Fruit fly (Drosophila melanogaster): ENCODE results near the gene CG17568.
A peak's percentile ranks its signal among the peaks of the same experiment; 100 is the strongest.

CG17568 gene

dm6 chr2L:19131905-19132402, 49.5 kb downstream of the CG17568 start, which contains the start of the genes AsnRS and DCTN6-p27 (continued):
- peak; percentile 63 for TF ChIP-seq CG3847 (GFP tag; IDR thresholded peaks at IDR 0.05)
- TF ChIP-seq D19B (GFP tag; optimal IDR thresholded peaks at IDR 0.05), result peak; percentile 16
- peak; percentile 25; the same call in 1 of the 2 replicates for TF ChIP-seq CG14667 (GFP tag; IDR thresholded peaks at IDR 0.05)
- peak; percentile 41 for TF ChIP-seq CG16815 (GFP tag; optimal IDR thresholded peaks at IDR 0.05)
- peak; percentile 67 for TF ChIP-seq bcd (GFP tag; optimal IDR thresholded peaks at IDR 0.05)
- no peak for TF ChIP-seq ro (GFP tag; IDR thresholded peaks at IDR 0.05)
- peak; percentile 52; the same call in 1 of the 2 replicates for TF ChIP-seq ranshi (GFP tag; IDR thresholded peaks at IDR 0.05)
- peak; percentile 65 for TF ChIP-seq lmd (GFP tag; IDR thresholded peaks at IDR 0.05)
- no peak for TF ChIP-seq en (GFP tag; optimal IDR thresholded peaks at IDR 0.05)
- TF ChIP-seq CG14014 (GFP tag; IDR thresholded peaks at IDR 0.05), result peak; percentile 65
- TF ChIP-seq CG15479 (GFP tag; optimal IDR thresholded peaks at IDR 0.05), result no peak
- TF ChIP-seq her (GFP tag; optimal IDR thresholded peaks at IDR 0.05), result peak; percentile 50
- peak; percentile 59 for TF ChIP-seq CG17328 (GFP tag; IDR thresholded peaks at IDR 0.05)
- no peak for TF ChIP-seq Lpt (GFP tag; optimal IDR thresholded peaks at IDR 0.05)
- no peak for TF ChIP-seq Blimp-1 (GFP tag; optimal IDR thresholded peaks at IDR 0.05)
- peak; percentile 30 for TF ChIP-seq CG17186 (GFP tag; optimal IDR thresholded peaks at IDR 0.05)
- TF ChIP-seq CG7963 (GFP tag; IDR thresholded peaks at IDR 0.05; ENCODE audit: partially characterized antibody), result peak; percentile 17; the same call in 1 of the 3 replicates
- TF ChIP-seq gsb-n (tag; optimal IDR thresholded peaks at IDR 0.05), result peak; percentile 51
- peak; percentile 64 for TF ChIP-seq CG17359 (tag; optimal IDR thresholded peaks at IDR 0.05)
- TF ChIP-seq ab (GFP tag; optimal IDR thresholded peaks at IDR 0.05), result no peak
- TF ChIP-seq CG7786 (GFP tag; optimal IDR thresholded peaks at IDR 0.05), result peak; percentile 22
- TF ChIP-seq CG14050 (GFP tag; IDR thresholded peaks at IDR 0.05), result peak; percentile 31; the same call in 2 of the 3 replicates
- peak; percentile 82 for TF ChIP-seq Rfx (GFP tag; IDR thresholded peaks at IDR 0.05)
- TF ChIP-seq Jarid2 (GFP tag; optimal IDR thresholded peaks at IDR 0.05), result peak; percentile 12
- no peak for TF ChIP-seq CrebB (tag; optimal IDR thresholded peaks at IDR 0.05)
- peak; percentile 53 for TF ChIP-seq BtbVII (GFP tag; optimal IDR thresholded peaks at IDR 0.05)
- peak; percentile 56 for TF ChIP-seq fd3F (GFP tag; optimal IDR thresholded peaks at IDR 0.05)
- no peak for TF ChIP-seq cas (GFP tag; IDR thresholded peaks at IDR 0.05)
- no peak for TF ChIP-seq Adf1 (GFP tag; IDR thresholded peaks at IDR 0.05)
- peak in 1 of 2 experiments; percentile 24 for TF ChIP-seq crp (GFP tag; optimal IDR thresholded peaks at IDR 0.05)
- peak; percentile 39; the same call in 1 of the 2 replicates for TF ChIP-seq CG31224 (GFP tag; IDR thresholded peaks at IDR 0.05)
- TF ChIP-seq row (GFP tag; IDR thresholded peaks at IDR 0.05), result peak; percentile 65
- TF ChIP-seq CG1832 (GFP tag; optimal IDR thresholded peaks at IDR 0.05), result no peak
- no peak for TF ChIP-seq GATAe (GFP tag; conservative IDR thresholded peaks at IDR 0.05)
- peak; percentile 18; the same call in 1 of the 2 replicates for TF ChIP-seq ara (GFP tag; IDR thresholded peaks at IDR 0.05)
- peak; percentile 62 for TF ChIP-seq CG13424 (tag; optimal IDR thresholded peaks at IDR 0.05)
- TF ChIP-seq kni (GFP tag; optimal IDR thresholded peaks at IDR 0.05), result peak; percentile 74
- TF ChIP-seq oc (tag; optimal IDR thresholded peaks at IDR 0.05), result no peak
- peak; percentile 67 for TF ChIP-seq CG9437 (GFP tag; optimal IDR thresholded peaks at IDR 0.05)
- no peak for TF ChIP-seq Hr78 (GFP tag; optimal IDR thresholded peaks at IDR 0.05)
- peak; percentile 55 for TF ChIP-seq chn (GFP tag; optimal IDR thresholded peaks at IDR 0.05)
- peak; percentile 70 for TF ChIP-seq vnd (GFP tag; IDR thresholded peaks at IDR 0.05; ENCODE audit: partially characterized antibody)
- no peak for TF ChIP-seq CG32767 (GFP tag; IDR thresholded peaks at IDR 0.05)
- TF ChIP-seq CG4424 (GFP tag; optimal IDR thresholded peaks at IDR 0.05), result peak; percentile 75
- TF ChIP-seq zen2 (GFP tag; IDR thresholded peaks at IDR 0.05; ENCODE audit: partially characterized antibody), result 0 out of 3 replicates have a peak, but pooled peaks have one; percentile 59
- peak; percentile 54 for TF ChIP-seq CG30020 (tag; optimal IDR thresholded peaks at IDR 0.05)
- peak; percentile 69 for TF ChIP-seq vfl (GFP tag; optimal IDR thresholded peaks at IDR 0.05)
- TF ChIP-seq HmgZ (tag; optimal IDR thresholded peaks at IDR 0.05), result peak; percentile 69
- TF ChIP-seq bab2 (GFP tag; optimal IDR thresholded peaks at IDR 0.05), result peak; percentile 39
- peak; percentile 36 for TF ChIP-seq CHES-1-like (GFP tag; optimal IDR thresholded peaks at IDR 0.05)
